Worm (Caenorhabditis elegans) whole organism, L3 larva: ENCODE data around the gene hhat-2.

Experiments used
- elt-2 ChIP-seq: sonication (generic microtip); optimal IDR thresholded peaks from 2 replicates; lab custom pipeline; 2016; ENCODE audit warnings: missing genetic modification reagents, mild to moderate bottlenecking, missing genetic modification characterization, missing compliant biosample characterization
- nhr-237 ChIP-seq: fragments of 150-350 bp; optimal IDR thresholded peaks from 2 replicates; lab custom pipeline; 2014; ENCODE audit warnings: missing biosample characterization, missing genetic modification characterization
- nhr-76 ChIP-seq: fragments of 150-350 bp; sonication (generic microtip); optimal IDR thresholded peaks from 5 replicates; lab custom pipeline; 2014; ENCODE audit warnings: missing biosample characterization, missing genetic modification characterization
- zag-1 ChIP-seq: fragments of 150-350 bp; optimal IDR thresholded peaks from 2 replicates; lab custom pipeline; 2014; ENCODE audit warnings: missing biosample characterization, missing genetic modification characterization

DNA sequence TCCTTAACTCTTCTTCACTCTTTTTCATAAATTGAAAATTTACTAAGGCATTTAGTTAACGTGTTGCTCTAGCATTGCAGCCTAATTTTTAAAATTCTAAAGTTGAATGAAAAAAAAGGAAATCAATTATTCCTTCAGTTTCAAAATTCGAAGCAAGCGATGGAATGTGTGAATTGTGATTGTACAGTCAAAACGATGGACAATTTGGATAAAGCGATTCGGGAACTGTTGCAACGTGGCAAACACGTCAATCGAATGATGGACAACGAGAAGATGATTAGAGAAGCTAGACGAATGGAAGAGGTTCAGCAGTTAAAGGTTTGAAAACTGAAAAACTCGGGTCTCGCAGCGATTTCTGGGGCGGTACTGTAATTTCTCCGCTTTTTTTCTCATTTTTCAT is 29.7 kb downstream of the hhat-2 start, which contains the start of gene Y57G11C.14:
- TF ChIP-seq nhr-76 (no peak), nhr-237 (tag; lab: Kevin White, UChicago) (no peak), zag-1 (tag; lab: Kevin White, UChicago) (no peak), elt-2 (no peak)
